Fruit fly (Drosophila melanogaster): ENCODE results near the gene CG1024.

CG1024 gene

DNA sequence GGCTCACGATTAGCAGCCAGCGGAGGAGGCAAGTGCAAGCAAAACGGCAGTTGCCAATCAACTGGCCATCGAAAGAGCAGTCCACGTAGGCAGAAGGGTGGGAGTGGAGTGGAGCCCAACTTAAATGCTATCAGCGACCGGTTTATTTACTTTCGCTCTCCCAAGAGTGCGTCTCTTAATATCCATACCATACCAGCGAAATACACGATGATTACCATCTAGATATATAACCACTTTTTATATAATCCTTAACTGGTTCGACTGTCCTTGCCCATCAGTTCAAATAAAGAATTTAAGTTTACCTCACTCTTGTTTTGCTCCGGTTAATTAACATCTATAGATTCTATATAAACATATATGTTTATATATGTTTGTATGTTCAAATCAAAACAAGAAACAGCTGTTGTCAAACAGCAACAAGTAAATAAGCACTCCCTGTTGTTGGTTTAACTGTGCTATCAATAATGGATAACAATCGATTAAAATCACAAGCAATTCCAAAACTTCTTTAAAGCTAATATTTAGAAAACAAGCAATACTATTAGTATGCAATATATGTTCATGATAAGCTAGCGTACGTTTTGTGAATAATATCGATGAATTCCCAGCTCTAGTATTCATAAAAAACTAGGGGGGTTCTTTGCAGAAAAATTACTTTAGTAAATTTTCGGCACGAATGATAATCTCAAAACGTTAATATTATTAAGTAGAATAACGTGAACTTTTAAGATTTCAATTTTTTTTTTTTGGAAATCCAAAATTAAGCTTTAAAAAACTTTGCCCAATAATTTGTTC is 6.4 kb downstream of the CG1024 start:
- TF ChIP-seq CG17801 (GFP tag; optimal IDR thresholded peaks at IDR 0.05; ENCODE audit: partially characterized antibody), result no peak

DNA sequence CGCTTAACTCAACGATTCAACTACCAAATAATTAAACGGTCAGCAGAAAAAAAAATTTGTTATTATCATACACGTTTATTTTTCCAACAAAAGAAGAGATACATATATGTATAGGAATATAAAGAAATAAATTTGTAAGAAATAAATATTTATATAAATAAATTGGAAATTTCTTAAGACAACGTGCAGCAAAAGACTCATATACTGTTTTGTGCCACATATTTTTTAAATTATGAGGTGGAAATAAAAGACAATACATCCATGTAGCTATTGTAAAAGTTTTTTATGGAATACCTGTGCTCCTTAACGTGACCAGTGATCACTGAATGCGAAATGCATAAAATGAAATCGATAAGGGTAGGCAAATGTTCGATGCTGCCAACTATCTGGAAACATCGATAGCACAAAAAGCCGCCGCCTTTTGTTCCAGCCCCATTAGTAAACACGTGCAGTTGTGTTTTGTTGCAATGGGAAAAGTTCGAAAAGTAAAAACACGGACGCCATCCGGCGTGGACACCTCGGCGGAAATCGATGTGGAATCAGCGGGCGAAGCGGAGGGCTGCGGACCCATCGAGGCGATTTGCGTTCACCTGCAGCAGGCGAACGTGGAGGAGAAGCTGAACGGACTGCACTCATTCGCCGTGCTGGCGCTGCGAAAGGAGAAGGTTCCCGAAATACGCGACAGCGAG is 11.4 kb downstream of the CG1024 start, which contains the start of gene CG10286:
CG10286 (plus strand) TSS at position 416 of the 689 bp plus-strand sequence.
- TF ChIP-seq CG17801 (GFP tag; optimal IDR thresholded peaks at IDR 0.05; ENCODE audit: partially characterized antibody), result no peak

DNA sequence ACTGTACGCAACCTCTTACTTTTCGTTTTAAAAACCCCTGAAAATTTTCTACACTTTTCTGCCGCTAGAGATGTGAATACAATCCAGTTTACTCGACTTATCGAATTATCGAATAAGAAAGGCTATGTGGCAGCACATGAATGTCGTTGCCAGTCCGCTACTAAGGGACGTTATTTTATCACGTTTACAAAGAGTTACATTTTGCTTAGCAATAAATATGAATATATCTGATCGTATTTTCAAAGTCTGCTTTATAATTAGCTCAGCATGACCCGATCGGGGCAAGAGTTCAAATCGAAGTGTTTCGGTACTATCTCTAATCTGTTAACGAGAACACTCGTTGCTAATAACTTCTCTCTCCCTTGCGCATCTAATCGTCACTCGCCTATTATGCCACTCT is 12.0 kb downstream of the CG1024 start, which contains the start of gene CG42724:
CG42724 (minus strand) TSS at position 189 of the 400 bp plus-strand sequence.
- TF ChIP-seq CG17801 (GFP tag; optimal IDR thresholded peaks at IDR 0.05; ENCODE audit: partially characterized antibody), result no peak

DNA sequence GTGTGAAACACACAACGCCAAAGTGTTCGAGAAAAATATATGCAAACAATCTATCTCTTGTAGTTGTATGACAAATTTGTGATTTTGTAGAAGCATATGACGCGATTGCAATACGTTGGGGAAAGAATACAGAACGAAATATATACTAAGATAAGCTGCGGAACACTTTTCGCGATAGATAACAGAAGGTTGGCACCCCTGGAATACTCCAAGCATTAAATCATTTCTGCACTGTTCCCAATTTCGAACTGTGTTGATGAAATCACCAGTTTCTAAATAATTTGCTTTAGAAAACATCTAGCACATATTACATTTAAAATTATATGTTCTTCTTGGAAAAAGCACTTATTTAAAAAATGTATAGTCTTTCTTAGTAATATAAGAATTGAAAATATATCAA is 25.7 kb downstream of the CG1024 start:
- TF ChIP-seq CG17801 (GFP tag; optimal IDR thresholded peaks at IDR 0.05; ENCODE audit: partially characterized antibody), result no peak

DNA sequence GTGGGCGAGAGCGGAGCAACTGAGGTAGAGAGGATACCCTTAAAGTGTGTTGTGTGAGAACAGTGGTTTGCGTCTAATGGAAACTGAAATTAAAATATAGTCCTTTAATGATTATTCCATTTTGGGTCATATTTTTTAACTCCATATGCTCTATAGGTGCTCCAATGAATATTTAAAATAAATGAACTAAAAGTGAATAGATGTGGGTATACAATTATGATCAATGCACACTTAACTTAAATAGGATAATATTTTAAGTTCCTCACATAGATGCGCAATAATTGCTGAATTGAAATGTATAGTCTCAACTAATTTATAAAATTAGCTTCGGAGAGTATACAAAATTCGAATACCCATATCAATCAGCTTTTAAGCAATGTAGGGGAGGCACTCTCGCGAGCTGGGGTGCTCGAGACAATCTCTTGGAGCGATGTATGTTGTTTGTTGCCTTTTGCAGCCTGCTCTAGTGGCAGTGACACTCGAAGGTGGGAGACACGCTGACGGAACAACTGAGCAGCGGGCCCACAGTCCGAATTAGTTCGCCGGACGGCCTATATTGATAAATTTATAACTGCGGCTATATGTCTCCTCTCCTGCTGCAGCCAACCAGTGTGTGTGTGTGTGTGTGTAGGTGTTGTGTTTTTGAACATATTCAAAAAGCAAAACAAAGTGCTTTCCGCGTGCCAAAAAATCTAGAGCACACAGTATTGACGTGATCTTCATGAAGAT is 26.3 kb downstream of the CG1024 start:
- peak; percentile 58 for TF ChIP-seq CG17801 (GFP tag; optimal IDR thresholded peaks at IDR 0.05; ENCODE audit: partially characterized antibody)

DNA sequence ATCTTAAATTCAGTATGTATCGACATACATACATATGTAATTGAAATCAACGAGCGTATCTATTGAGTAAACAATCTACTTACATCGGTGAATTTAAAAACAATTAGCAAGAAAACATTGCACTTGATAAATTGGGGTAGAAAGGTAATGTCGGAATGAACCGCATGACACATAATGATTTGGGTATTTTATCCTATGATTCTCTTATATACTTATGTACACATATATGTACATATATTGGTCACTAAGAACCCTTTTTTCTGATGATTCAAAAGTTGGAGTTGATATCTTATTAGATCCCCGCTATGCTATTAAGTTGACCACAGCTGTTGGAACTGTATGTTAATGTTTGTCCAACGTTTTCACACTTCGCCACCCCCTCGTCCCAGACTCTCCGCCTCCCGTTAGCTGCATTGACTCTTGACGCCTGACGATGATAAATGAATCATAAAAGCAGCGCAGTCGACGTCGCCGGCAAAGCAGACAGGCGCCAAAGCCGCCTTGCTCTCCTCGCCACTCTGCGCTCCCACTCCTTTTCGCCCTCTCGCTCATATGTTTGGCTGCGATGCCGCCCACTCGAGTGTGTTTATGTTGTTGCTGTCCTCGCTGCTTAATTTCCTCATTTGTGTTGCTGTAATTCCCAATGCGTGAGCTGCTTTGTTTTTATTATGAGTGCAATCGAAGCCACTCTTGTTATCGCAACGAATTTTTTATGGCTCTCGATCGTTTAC is 27.1 kb downstream of the CG1024 start:
- no peak for TF ChIP-seq CG17801 (GFP tag; optimal IDR thresholded peaks at IDR 0.05; ENCODE audit: partially characterized antibody)

DNA sequence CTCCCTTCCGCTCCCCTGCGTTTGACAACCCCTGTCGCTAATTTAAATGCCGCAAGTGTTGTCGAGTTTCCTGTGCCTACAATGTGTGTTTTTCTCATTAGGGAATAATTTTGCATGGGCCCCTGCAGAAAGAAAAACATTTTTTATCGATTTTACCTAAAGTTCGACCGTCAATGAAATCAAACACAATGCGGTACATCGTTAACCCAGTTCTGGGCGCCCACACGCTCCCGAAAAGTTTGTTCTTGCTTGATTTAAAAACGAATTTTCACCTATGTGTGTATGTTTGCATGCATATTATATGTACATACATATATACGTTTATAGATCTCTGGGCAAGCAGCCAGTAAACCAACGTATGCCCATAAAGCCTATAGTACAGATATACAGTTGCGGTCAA is 27.7 kb downstream of the CG1024 start:
- no peak for TF ChIP-seq CG17801 (GFP tag; optimal IDR thresholded peaks at IDR 0.05; ENCODE audit: partially characterized antibody)

DNA sequence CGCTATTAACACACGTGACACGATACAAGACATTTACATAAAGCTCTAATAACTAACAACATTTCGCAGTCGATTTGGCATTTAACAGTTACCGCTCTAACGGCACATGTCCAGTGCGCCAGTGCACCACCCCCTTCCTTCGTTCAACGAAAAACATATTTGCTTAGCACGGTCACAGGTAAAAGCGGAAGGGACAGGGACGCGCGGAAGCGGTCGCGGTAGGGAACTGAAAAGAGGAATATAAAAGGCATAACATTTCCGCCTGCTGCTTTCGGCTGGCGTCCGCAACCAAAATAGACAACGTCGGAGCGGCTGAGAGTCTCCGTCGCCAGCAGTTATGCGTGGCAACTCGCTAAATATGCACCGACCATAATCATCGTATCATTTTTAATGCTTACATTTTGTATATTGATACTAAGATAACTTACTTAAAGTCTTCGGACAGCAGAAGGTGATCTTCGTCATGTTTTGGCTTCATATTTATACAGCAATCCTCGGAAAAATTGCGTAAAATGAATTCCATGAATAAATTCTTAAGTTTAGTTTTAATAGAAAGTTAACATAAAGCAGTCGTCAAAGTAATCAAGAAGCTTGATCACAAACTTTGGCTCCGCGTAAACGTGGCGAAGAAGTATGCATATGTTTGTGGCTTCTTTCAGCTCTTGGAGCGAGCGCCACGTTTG is 28.3 kb downstream of the CG1024 start:
- TF ChIP-seq CG17801 (GFP tag; optimal IDR thresholded peaks at IDR 0.05; ENCODE audit: partially characterized antibody), result no peak

DNA sequence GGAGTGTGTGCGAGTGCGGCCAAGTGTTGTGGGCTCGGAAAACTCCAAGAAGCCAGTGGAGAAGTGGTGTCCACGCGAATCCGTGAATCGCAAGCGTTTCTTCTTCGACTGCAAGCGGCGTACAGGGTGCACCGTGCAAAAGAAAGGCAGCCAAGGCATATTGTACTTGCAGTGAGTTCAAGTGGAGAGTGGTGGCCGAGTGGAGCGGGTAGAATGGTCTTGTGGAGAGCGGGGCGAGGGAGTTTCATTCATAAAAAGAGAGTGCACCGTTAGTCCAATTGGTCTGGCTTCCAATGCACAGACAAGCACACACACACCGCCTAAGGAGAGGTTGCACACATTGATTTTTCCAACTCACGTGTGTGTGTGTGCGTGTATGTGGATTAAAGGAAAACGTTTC is 28.9 kb downstream of the CG1024 start:
- TF ChIP-seq CG17801 (GFP tag; optimal IDR thresholded peaks at IDR 0.05; ENCODE audit: partially characterized antibody), result no peak

DNA sequence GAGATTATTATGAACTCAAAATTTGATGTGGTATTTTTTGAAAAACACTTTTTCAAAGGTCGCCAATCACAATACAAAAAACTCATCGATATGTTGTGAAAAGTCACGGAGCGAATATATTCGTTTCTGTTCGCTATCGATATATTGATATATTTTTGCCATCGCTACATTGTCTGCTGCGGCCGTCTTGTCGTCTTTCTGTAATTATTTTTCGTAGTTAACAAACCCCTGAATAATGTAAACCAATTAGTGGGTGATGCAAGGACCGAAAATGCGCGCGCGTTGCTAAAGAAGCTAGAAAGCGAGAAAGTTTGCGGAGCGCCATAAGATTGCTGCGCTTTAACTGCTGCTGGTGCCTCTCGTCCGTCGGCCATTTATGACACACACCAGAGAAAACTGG is 29.4 kb downstream of the CG1024 start, which contains the start of gene Pak:
Pak (plus strand) TSS at position 142 of the 400 bp plus-strand sequence.
- TF ChIP-seq CG17801 (GFP tag; optimal IDR thresholded peaks at IDR 0.05; ENCODE audit: partially characterized antibody), result no peak

DNA sequence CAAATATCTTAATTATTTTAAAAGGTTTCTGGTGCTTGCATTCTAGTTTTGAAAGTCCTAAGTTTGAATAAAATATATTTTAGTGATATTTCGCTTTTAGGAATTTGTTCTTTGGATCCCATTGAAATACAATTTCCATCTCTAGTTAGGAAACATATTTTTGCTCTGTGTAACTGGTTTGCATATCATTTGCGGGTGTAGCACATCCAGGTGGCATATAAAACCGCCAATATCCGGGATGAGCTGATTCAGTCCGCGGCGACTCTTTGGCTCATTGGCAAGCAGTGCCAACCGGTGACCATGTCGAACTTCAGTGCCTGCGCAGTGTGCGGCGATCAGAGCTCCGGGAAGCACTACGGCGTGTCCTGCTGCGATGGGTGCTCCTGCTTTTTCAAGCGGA is 31.2 kb downstream of the CG1024 start, which contains the start of gene Hr83:
Hr83 (plus strand) TSS at position 301 of the 400 bp plus-strand sequence.
- TF ChIP-seq CG17801 (GFP tag; optimal IDR thresholded peaks at IDR 0.05; ENCODE audit: partially characterized antibody), result no peak

DNA sequence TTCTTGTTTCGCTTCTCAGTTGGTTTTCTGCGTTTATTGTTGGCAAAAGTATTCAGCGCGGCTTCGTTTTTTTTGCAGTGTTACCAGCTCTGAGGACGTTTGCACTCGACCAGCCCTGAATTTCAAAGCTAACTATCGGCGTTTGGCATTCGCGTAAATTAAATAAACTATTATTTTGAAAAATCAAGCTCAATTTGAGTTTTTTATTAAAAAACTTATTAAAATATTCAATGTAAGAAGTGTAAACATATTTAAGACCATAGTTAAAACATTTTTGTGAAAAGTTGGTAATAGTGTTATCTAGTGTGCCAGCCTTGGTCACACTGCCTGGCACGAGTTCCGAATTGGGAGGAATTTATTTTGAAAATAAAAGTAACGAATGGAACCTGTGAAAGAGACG is 34.3 kb downstream of the CG1024 start, which contains the start of the genes SmD2 and CG18048:
SmD2 (minus strand) TSS at position 98 of the 400 bp plus-strand sequence.
CG18048 (plus strand) TSS at position 298 of the 400 bp plus-strand sequence.
- peak; percentile 43 for TF ChIP-seq CG17801 (GFP tag; optimal IDR thresholded peaks at IDR 0.05; ENCODE audit: partially characterized antibody)

DNA sequence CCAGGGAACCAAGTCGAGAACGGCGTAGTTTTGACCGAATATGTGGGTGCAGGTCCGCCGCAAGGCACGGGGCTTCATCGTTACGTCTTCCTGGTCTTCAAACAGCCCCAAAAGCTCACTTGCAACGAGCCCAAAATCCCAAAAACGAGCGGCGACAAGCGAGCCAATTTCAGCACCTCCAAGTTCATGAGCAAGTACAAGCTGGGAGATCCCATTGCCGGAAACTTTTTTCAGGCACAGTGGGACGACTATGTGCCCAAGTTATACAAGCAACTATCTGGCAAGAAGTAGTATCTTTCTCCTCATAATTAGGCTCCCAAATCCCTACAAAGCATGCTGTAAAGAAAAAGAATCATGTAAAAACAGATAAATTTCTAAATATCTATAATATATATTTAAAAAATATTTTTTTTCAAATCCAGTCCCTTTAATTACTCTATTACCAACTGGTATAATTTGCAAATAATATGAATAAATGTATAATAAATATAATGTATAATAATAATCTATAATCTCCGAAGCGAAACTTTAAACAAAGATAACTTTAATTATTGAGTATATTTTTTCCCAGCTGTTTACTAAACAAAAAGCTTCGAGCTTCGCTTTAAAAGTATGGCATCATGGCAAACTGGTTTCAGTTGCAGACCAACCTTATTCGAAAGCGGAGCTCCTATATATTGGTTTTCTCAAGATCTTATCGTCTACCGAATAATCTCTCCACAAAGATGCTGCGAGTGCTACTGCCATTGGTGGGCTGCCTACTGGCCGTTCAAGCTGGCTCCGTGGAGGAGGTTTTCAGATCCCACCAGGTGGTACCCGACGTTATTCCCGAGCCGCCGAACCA is 36.5 kb downstream of the CG1024 start, which contains the start of gene CG17919:
CG17919 (plus strand) TSS at position 634 of the 844 bp plus-strand sequence.
- no peak for TF ChIP-seq CG17801 (GFP tag; optimal IDR thresholded peaks at IDR 0.05; ENCODE audit: partially characterized antibody)

Data from ovary, adult (tissue).